Worm (Caenorhabditis elegans): ENCODE measurements around the gene F56D5.5.
A peak's percentile ranks its signal among the peaks of the same experiment; 100 is the strongest.

The F56D5.5 gene

DNA sequence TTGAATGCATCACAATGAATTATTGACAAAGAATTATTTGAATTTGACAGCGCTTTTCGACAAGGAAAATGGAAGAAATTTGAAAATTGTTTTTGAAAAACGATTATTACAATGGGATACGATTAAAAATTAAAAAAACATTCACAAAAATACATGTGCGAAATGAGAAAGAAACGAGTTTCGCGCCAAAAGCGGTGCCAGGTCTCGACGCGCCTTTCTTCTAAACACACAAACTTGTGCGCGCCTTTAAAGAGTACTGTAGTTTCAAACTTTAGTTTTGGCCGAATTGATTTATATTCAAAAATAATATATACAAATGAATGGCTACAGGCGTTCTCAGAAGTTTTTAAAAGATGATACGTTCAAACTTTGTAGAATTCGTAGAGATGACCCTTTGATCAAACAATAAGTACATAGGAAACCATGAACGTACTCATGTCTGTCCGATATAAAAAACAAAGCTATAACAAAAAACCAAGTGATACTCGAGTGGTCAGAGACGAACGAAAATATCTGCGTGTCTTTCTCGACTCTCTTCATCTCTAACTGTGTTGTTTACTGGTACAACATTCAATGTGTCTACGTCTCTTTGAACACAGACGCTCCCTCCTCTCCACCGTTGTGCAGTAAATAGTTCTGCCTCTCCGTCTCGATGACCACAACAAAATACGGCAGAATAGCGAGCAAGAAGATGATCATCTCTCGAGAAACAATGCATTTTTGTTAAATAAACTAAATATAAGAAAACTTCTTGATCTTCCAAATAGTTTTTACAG is 39.9 kb downstream of the F56D5.5 start:
- TF ChIP-seq T20F7.1 (GFP tag; optimal IDR thresholded peaks at IDR 0.05), result no peak
- TF ChIP-seq nhr-42 (GFP tag; IDR thresholded peaks at IDR 0.05), result no peak
- no peak for TF ChIP-seq ceh-44 (GFP tag; IDR thresholded peaks at IDR 0.05)
- TF ChIP-seq fos-1 (tag; optimal IDR thresholded peaks at IDR 0.05), result no peak
- TF ChIP-seq lin-29 (GFP tag; IDR thresholded peaks at IDR 0.05), result no peak
- no peak for TF ChIP-seq nhr-48 (tag; optimal IDR thresholded peaks at IDR 0.05)
- TF ChIP-seq ama-1 (optimal IDR thresholded peaks at IDR 0.05), result no peak
- TF ChIP-seq mep-1 (tag; optimal IDR thresholded peaks at IDR 0.05), result no peak
- TF ChIP-seq hlh-30 (tag; optimal IDR thresholded peaks at IDR 0.05; ENCODE audit: insufficient read depth), result peak; percentile 22
- TF ChIP-seq aly-2 (tag; optimal IDR thresholded peaks at IDR 0.05), result no peak
- no peak for TF ChIP-seq zip-11 (GFP tag; IDR thresholded peaks at IDR 0.05)
- TF ChIP-seq dve-1 (tag; optimal IDR thresholded peaks at IDR 0.05; ENCODE audit: insufficient read depth), result peak; percentile 58
- peak; percentile 4 for TF ChIP-seq unc-130 (GFP tag; optimal IDR thresholded peaks at IDR 0.05)
- TF ChIP-seq dmd-6 (GFP tag; IDR thresholded peaks at IDR 0.05), result no peak; the same call in 1 of the 2 replicates
- no peak for TF ChIP-seq Y5F2A.4 (GFP tag; optimal IDR thresholded peaks at IDR 0.05)
- TF ChIP-seq ceh-82 (tag; optimal IDR thresholded peaks at IDR 0.05), result no peak
- TF ChIP-seq lsy-2 (tag; optimal IDR thresholded peaks at IDR 0.05), result peak in 1 of 2 experiments; percentile 24
- TF ChIP-seq daf-16 (GFP tag; optimal IDR thresholded peaks at IDR 0.05), result peak in 1 of 2 experiments; percentile 71
- peak; percentile 98 for TF ChIP-seq daf-16 (tag; optimal IDR thresholded peaks at IDR 0.05)
- no peak for TF ChIP-seq zag-1 (tag; optimal IDR thresholded peaks at IDR 0.05)
- TF ChIP-seq hlh-11 (tag; optimal IDR thresholded peaks at IDR 0.05), result peak; percentile 44
- no peak for TF ChIP-seq ceh-28 (tag; optimal IDR thresholded peaks at IDR 0.05)
- peak; percentile 52 for TF ChIP-seq nhr-28 (tag; optimal IDR thresholded peaks at IDR 0.05)
- no peak for TF ChIP-seq tra-1 (GFP tag; IDR thresholded peaks at IDR 0.05)
- no peak for TF ChIP-seq mxl-3 (GFP tag; optimal IDR thresholded peaks at IDR 0.05)
- no peak for TF ChIP-seq lin-39 (tag; optimal IDR thresholded peaks at IDR 0.05)
- TF ChIP-seq pha-4 (GFP tag; IDR thresholded peaks at IDR 0.05), result no peak
- peak; percentile 84 for TF ChIP-seq pha-4 (tag; optimal IDR thresholded peaks at IDR 0.05)
- TF ChIP-seq daf-8 (GFP tag; IDR thresholded peaks at IDR 0.05), result no peak
- TF ChIP-seq nhr-76 (tag; optimal IDR thresholded peaks at IDR 0.05), result no peak
- no peak for TF ChIP-seq spr-3 (GFP tag; optimal IDR thresholded peaks at IDR 0.05)
- no peak for TF ChIP-seq madf-5 (GFP tag; IDR thresholded peaks at IDR 0.05)
- TF ChIP-seq saeg-2 (GFP tag; IDR thresholded peaks at IDR 0.05), result no peak
- peak; percentile 33 for TF ChIP-seq nhr-6 (tag; optimal IDR thresholded peaks at IDR 0.05)
- no peak for TF ChIP-seq F37D6.2 (tag; optimal IDR thresholded peaks at IDR 0.05)
- TF ChIP-seq nhr-41 (GFP tag; IDR thresholded peaks at IDR 0.05), result no peak
- no peak for TF ChIP-seq hmg-1.1 (GFP tag; IDR thresholded peaks at IDR 0.05)
- TF ChIP-seq ztf-11 (tag; optimal IDR thresholded peaks at IDR 0.05), result no peak
- TF ChIP-seq nhr-11 (tag; optimal IDR thresholded peaks at IDR 0.05), result no peak
- TF ChIP-seq rbr-2 (tag; optimal IDR thresholded peaks at IDR 0.05), result peak; percentile 14
- TF ChIP-seq zfp-3 (GFP tag; conservative IDR thresholded peaks at IDR 0.05), result no peak
- no peak for TF ChIP-seq lin-1 (GFP tag; IDR thresholded peaks at IDR 0.05)
- TF ChIP-seq lin-38 (GFP tag; IDR thresholded peaks at IDR 0.05), result peak; percentile 48
- no peak for TF ChIP-seq T26A8.4 (GFP tag; IDR thresholded peaks at IDR 0.05)
- TF ChIP-seq sdz-12 (GFP tag; optimal IDR thresholded peaks at IDR 0.05), result no peak
- TF ChIP-seq nhr-77 (tag; optimal IDR thresholded peaks at IDR 0.05), result no peak
- no peak for TF ChIP-seq cey-2 (tag; optimal IDR thresholded peaks at IDR 0.05; ENCODE audit: borderline replicate concordance, insufficient read depth)
- TF ChIP-seq F49E8.2 (tag; optimal IDR thresholded peaks at IDR 0.05; ENCODE audit: borderline replicate concordance), result peak; percentile 28
- TF ChIP-seq snpc-1.2 (GFP tag; IDR thresholded peaks at IDR 0.05), result no peak; the same call in 1 of the 2 replicates
- TF ChIP-seq fkh-10 (GFP tag; optimal IDR thresholded peaks at IDR 0.05), result peak; percentile 17
- no peak for TF ChIP-seq R02D3.7 (tag; optimal IDR thresholded peaks at IDR 0.05)

Measured in whole organism, L4 larva.